Worm (Caenorhabditis elegans) whole organism, L2 larva: Measurements from ENCODE around the gene kbp-1.
A peak's percentile ranks its signal among the peaks of the same experiment; 100 is the strongest.

Source experiments
- F13H6.1 ChIP-seq: sonication (generic microtip); optimal IDR thresholded peaks from 2 replicates; lab custom pipeline; 2016; ENCODE audit warnings: missing genetic modification characterization, missing compliant biosample characterization
- Y55F3AM.14 ChIP-seq: fragments of 200-800 bp; sonication (Bioruptor generic); optimal IDR thresholded peaks from 2 replicates; lab custom pipeline; 2018; ENCODE audit warnings: mild to moderate bottlenecking, missing genetic modification characterization, missing compliant biosample characterization
- aly-2 ChIP-seq: fragments of 150-350 bp; optimal IDR thresholded peaks from 2 replicates; lab custom pipeline; 2014; ENCODE audit warnings: missing biosample characterization, missing genetic modification characterization
- ama-1 ChIP-seq: fragments of 150-350 bp; optimal IDR thresholded peaks from 2 replicates; lab custom pipeline; 2018; ENCODE audit warnings: inconsistent platforms
- blmp-1 ChIP-seq: sonication (generic microtip); optimal IDR thresholded peaks from 2 replicates; lab custom pipeline; 2017; ENCODE audit warnings: missing genetic modification characterization, mild to moderate bottlenecking, missing compliant biosample characterization, antibody characterized with exemption, moderate library complexity; ENCODE audit not compliant: insufficient read depth
- crh-2 ChIP-seq: sonication (generic microtip); optimal IDR thresholded peaks from 2 replicates; lab custom pipeline; 2017; ENCODE audit warnings: missing biosample characterization, missing genetic modification characterization
- dmd-4 ChIP-seq: sonication (generic microtip); optimal IDR thresholded peaks from 2 replicates; lab custom pipeline; 2017; ENCODE audit warnings: missing biosample characterization, missing genetic modification characterization
- egl-27 ChIP-seq: sonication (generic microtip); optimal IDR thresholded peaks from 3 replicates; lab custom pipeline; 2017; ENCODE audit warnings: missing biosample characterization, missing genetic modification reagents, missing genetic modification characterization
- elt-1 ChIP-seq: fragments of 150-350 bp; optimal IDR thresholded peaks from 2 replicates; lab custom pipeline; 2014; ENCODE audit warnings: missing biosample characterization, missing genetic modification characterization
- elt-3 ChIP-seq: sonication (generic microtip); optimal IDR thresholded peaks from 2 replicates; lab custom pipeline; 2017; ENCODE audit warnings: missing biosample characterization, missing genetic modification characterization
- fos-1 ChIP-seq: fragments of 150-350 bp; optimal IDR thresholded peaks from 2 replicates; lab custom pipeline; 2014; ENCODE audit warnings: missing biosample characterization, missing genetic modification characterization
- gmeb-1 ChIP-seq: fragments of 150-350 bp; optimal IDR thresholded peaks from 2 replicates; lab custom pipeline; 2014; ENCODE audit warnings: missing biosample characterization, missing genetic modification characterization
- lin-11 ChIP-seq: fragments of 150-350 bp; sonication (generic microtip); optimal IDR thresholded peaks from 2 replicates; lab custom pipeline; 2014; ENCODE audit warnings: missing biosample characterization, missing genetic modification characterization, inconsistent platforms, mixed read lengths
- lin-13 ChIP-seq: fragments of 150-350 bp; optimal IDR thresholded peaks from 2 replicates; lab custom pipeline; 2014; ENCODE audit warnings: missing biosample characterization, missing genetic modification reagents, missing genetic modification characterization
- lin-39 ChIP-seq: fragments of 150-350 bp; optimal IDR thresholded peaks from 2 replicates; lab custom pipeline; 2014; ENCODE audit warnings: missing biosample characterization, missing genetic modification reagents, missing genetic modification characterization
- lsy-2 ChIP-seq, 2 experiments: fragments of 150-350 bp in 1 of 2; sonication (generic microtip) in 1 of 2; optimal IDR thresholded peaks; 2 replicates each; lab custom pipeline; 2014 to 2017; ENCODE audit warnings: missing biosample characterization in 2 of 2, missing genetic modification characterization in 2 of 2
- mab-5 ChIP-seq: fragments of 150-350 bp; optimal IDR thresholded peaks from 2 replicates; lab custom pipeline; 2014; ENCODE audit warnings: missing biosample characterization, missing genetic modification characterization
- mbf-1 ChIP-seq: sonication (generic microtip); optimal IDR thresholded peaks from 2 replicates; lab custom pipeline; 2017; ENCODE audit warnings: missing biosample characterization, missing genetic modification characterization
- mdl-1 ChIP-seq, 2 experiments: fragments of 150-350 bp in 1 of 2; sonication (generic microtip) in 1 of 2; optimal IDR thresholded peaks; 2 replicates each; lab custom pipeline; 2017; ENCODE audit warnings: missing biosample characterization in 2 of 2, missing genetic modification characterization in 2 of 2
- nhr-10 ChIP-seq: sonication (generic microtip); optimal IDR thresholded peaks from 2 replicates; lab custom pipeline; 2017; ENCODE audit warnings: missing biosample characterization, missing genetic modification characterization
- nhr-12 ChIP-seq: fragments of 150-350 bp; optimal IDR thresholded peaks from 2 replicates; lab custom pipeline; 2014; ENCODE audit warnings: missing biosample characterization, missing genetic modification characterization
- nhr-129 ChIP-seq: fragments of 150-350 bp; optimal IDR thresholded peaks from 2 replicates; lab custom pipeline; 2014; ENCODE audit warnings: missing biosample characterization, missing genetic modification characterization
- nhr-21 ChIP-seq: fragments of 150-350 bp; optimal IDR thresholded peaks from 2 replicates; lab custom pipeline; 2014; ENCODE audit warnings: missing biosample characterization, missing genetic modification characterization
- nhr-237 ChIP-seq: fragments of 150-350 bp; optimal IDR thresholded peaks from 2 replicates; lab custom pipeline; 2014; ENCODE audit warnings: missing biosample characterization, missing genetic modification characterization
- nhr-25 ChIP-seq: fragments of 150-350 bp; sonication (generic microtip); optimal IDR thresholded peaks from 3 replicates; lab custom pipeline; 2014; ENCODE audit warnings: missing biosample characterization, missing genetic modification characterization
- nhr-6 ChIP-seq: fragments of 150-350 bp; optimal IDR thresholded peaks from 2 replicates; lab custom pipeline; 2014; ENCODE audit warnings: missing biosample characterization, missing genetic modification characterization
- nhr-77 ChIP-seq: fragments of 150-350 bp; optimal IDR thresholded peaks from 2 replicates; lab custom pipeline; 2014; ENCODE audit warnings: missing biosample characterization, missing genetic modification characterization
- peb-1 ChIP-seq: fragments of 150-350 bp; optimal IDR thresholded peaks from 2 replicates; lab custom pipeline; 2014; ENCODE audit warnings: missing biosample characterization, missing genetic modification characterization
- sem-4 ChIP-seq: fragments of 150-350 bp; optimal IDR thresholded peaks from 2 replicates; lab custom pipeline; 2014; ENCODE audit warnings: missing biosample characterization, missing genetic modification reagents, missing genetic modification characterization
- skn-1 ChIP-seq: sonication (generic microtip); optimal IDR thresholded peaks from 2 replicates; lab custom pipeline; 2017; ENCODE audit warnings: missing biosample characterization, missing genetic modification characterization
- sma-3 ChIP-seq: sonication (generic microtip); optimal IDR thresholded peaks from 2 replicates; lab custom pipeline; 2016; ENCODE audit warnings: missing genetic modification reagents, missing genetic modification characterization, missing compliant biosample characterization
- sma-9 ChIP-seq, 2 experiments: fragments of 150-350 bp in 1 of 2; sonication (generic microtip) in 1 of 2; optimal IDR thresholded peaks; 2 replicates each; lab custom pipeline; 2014 to 2016; ENCODE audit warnings: missing genetic modification characterization in 2 of 2, mild to moderate bottlenecking in 1 of 2, missing biosample characterization in 1 of 2, missing compliant biosample characterization in 1 of 2, missing genetic modification reagents in 1 of 2, moderate library complexity in 1 of 2
- snpc-4 ChIP-seq: fragments of 150-350 bp; optimal IDR thresholded peaks from 2 replicates; lab custom pipeline; 2014; ENCODE audit warnings: missing biosample characterization, missing genetic modification characterization
- unc-39 ChIP-seq: fragments of 150-350 bp; optimal IDR thresholded peaks from 2 replicates; lab custom pipeline; 2014; ENCODE audit warnings: missing biosample characterization, missing genetic modification characterization
- unc-55 ChIP-seq: fragments of 150-350 bp; sonication (generic microtip); optimal IDR thresholded peaks from 3 replicates; lab custom pipeline; 2014; ENCODE audit warnings: missing biosample characterization, missing genetic modification reagents, missing genetic modification characterization
- unc-62 ChIP-seq: fragments of 150-350 bp; optimal IDR thresholded peaks from 2 replicates; lab custom pipeline; 2014; ENCODE audit warnings: missing biosample characterization, missing genetic modification reagents, missing genetic modification characterization
- zag-1 ChIP-seq: fragments of 150-350 bp; optimal IDR thresholded peaks from 2 replicates; lab custom pipeline; 2014; ENCODE audit warnings: missing biosample characterization, missing genetic modification characterization
- ztf-1 ChIP-seq: fragments of 200-800 bp; sonication (Bioruptor generic); conservative IDR thresholded peaks from 2 replicates; pipeline ENCODE4 v1.3.6; 2022; ENCODE audit warnings: missing genetic modification characterization, missing compliant biosample characterization
- ztf-11 ChIP-seq: sonication (generic microtip); optimal IDR thresholded peaks from 2 replicates; lab custom pipeline; 2017; ENCODE audit warnings: missing biosample characterization, missing genetic modification characterization
- ztf-4 ChIP-seq: fragments of 150-350 bp; optimal IDR thresholded peaks from 2 replicates; lab custom pipeline; 2014; ENCODE audit warnings: missing biosample characterization, missing genetic modification characterization

The kbp-1 gene

DNA sequence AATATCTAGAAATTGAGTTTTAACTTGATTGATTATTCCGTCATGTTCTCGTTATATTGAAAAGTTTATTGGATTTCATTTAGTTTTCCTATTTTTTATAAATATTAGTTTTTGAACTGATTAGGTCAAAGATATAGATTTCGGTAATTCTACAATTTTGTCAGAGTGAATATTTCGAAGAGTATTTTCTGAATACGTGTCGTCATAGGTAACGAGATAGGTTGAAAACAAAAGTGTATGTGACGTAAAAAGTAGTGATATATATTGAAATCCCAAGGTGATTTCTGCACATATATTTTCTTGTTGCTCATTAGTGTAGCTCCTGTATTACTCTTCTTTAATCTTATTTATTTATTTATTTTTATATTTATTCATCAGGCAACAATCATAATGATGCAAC, 11.4 kb downstream of the kbp-1 start, which contains the start of gene K04C2.7:
K04C2.7 (plus strand) TSS at position 301 of the 400 bp plus-strand sequence.
- TF ChIP-seq nhr-21 (tag; lab: Kevin White, UChicago) (peak; percentile 5), nhr-237 (tag; lab: Kevin White, UChicago) (no peak), lsy-2 (tag; optimal IDR thresholded peaks at IDR 0.05; lab: Kevin White, UChicago) (peak in 1 of 2 experiments; percentile 4)

DNA sequence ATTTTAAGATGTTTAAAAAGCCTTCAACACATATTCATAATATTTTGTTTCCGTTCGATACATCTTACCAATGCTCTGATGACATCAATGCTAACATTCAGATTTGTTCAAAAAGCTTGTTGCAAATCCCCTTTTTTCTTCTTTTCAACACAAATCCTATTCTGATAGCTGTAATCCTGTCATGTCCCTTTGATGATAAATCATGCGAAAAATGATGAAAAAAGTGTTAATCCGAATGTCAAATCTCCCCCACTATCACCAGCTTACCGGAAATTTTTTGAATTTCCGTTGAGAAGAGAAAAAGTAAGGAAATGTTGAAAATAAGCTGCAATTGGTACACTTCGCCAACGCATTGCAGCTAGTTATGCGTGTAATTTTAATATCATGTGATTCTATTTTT, 12.3 kb downstream of the kbp-1 start:
- TF ChIP-seq elt-1 (tag; lab: Kevin White, UChicago) (no peak), unc-62 (GFP tag; lab: Kevin White, UChicago) (no peak), elt-3 (tag; lab: Kevin White, UChicago) (no peak), mdl-1 (tag; optimal IDR thresholded peaks at IDR 0.05; lab: Kevin White, UChicago) (no peak), ztf-1 (GFP tag; lab: Robert Waterston, UW) (no peak), gmeb-1 (tag; lab: Kevin White, UChicago) (no peak), snpc-4 (tag; lab: Kevin White, UChicago) (no peak), egl-27 (tag; lab: Kevin White, UChicago) (no peak), nhr-77 (tag; lab: Kevin White, UChicago) (no peak), F13H6.1 (no peak), unc-55 (GFP tag; lab: Kevin White, UChicago) (no peak), lin-13 (GFP tag; lab: Kevin White, UChicago) (no peak)

DNA sequence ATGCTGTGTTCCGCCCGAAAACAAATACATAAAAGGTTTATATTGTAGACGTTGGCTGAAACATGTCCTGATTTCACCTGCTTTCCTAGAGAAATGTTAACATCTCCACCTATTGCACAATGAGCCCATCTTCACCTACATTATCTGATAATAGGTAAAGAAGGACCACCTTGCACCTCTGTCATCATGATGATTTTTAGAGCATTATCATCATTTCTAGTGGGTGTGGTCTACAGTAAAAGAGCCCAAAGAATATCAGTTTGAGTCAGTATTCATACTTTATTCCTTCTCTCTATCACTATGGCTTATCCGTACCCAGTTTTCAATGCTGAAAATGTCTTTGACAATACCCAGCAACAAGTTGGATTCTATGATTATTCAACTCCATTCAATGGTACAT, 14.8 kb downstream of the kbp-1 start, which contains the start of gene med-2:
med-2 (plus strand) TSS at position 301 of the 400 bp plus-strand sequence.
- TF ChIP-seq lin-13 (GFP tag; lab: Kevin White, UChicago) (no peak), peb-1 (no peak), elt-3 (tag; lab: Kevin White, UChicago) (no peak), nhr-25 (tag; lab: Kevin White, UChicago) (no peak), F13H6.1 (no peak), ztf-11 (tag; lab: Kevin White, UChicago) (no peak), nhr-129 (no peak), mdl-1 (tag; optimal IDR thresholded peaks at IDR 0.05; lab: Kevin White, UChicago) (no peak), unc-55 (GFP tag; lab: Kevin White, UChicago) (no peak), nhr-21 (tag; lab: Kevin White, UChicago) (no peak), nhr-10 (tag; lab: Kevin White, UChicago) (no peak), lin-11 (tag; lab: Kevin White, UChicago) (no peak), ztf-4 (no peak), gmeb-1 (tag; lab: Kevin White, UChicago) (no peak)
- TF ChIP-seq, all 48 proteins: peak for 0

DNA sequence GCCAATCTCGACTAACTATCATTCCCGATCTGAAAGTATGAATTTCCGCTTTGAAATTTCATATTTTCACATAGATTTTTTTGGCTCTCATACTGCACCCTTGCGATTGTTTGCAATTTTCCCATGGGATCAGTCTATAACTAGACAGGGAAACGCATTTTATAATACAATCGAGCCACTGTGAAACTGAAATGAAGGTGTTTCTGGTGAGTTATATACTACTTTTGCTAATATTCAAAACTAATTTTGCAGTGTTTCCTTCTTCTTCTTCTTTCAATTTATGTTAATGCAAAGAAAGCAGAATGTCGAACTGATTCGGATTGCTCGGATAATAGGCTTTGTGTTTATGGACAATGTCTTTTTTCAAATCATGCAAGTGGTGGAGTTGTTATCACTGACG, 16.5 kb downstream of the kbp-1 start:
- TF ChIP-seq fos-1 (tag; lab: Kevin White, UChicago) (no peak), sem-4 (tag; lab: Kevin White, UChicago) (no peak), egl-27 (tag; lab: Kevin White, UChicago) (no peak), nhr-6 (tag; lab: Kevin White, UChicago) (no peak)

DNA sequence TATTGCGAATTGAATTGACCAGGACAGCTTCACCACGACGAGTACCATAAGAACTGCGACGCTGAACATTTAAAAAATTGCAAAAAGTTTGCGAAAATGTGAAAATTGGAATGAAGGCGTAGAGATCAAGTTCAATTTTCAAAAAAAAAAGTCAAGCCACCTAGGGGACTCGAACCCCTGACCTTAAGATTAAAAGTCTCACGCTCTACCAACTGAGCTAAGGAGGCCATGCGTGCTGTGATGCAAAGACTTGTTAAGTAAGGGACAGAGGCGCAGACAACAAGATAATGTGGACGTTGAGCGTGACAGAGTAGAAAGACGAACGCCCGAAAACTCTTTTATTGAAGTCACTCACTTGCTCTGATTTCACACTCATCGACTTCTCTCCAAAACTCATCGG, 18.1 kb downstream of the kbp-1 start:
- peak; percentile 37 for TF ChIP-seq egl-27 (tag; lab: Kevin White, UChicago)
- TF ChIP-seq nhr-129, result peak; percentile 93
- no peak for TF ChIP-seq blmp-1 (tag; lab: Kevin White, UChicago)
- TF ChIP-seq crh-2 (tag; lab: Kevin White, UChicago), result peak; percentile 68
- TF ChIP-seq sma-9 (GFP tag; optimal IDR thresholded peaks at IDR 0.05; lab: Kevin White, UChicago), result peak; percentile 76
- TF ChIP-seq sma-9 (tag; optimal IDR thresholded peaks at IDR 0.05; lab: Kevin White, UChicago), result no peak
- no peak for TF ChIP-seq sem-4 (tag; lab: Kevin White, UChicago)
- peak; percentile 40 for TF ChIP-seq ztf-4
- TF ChIP-seq lin-11 (tag; lab: Kevin White, UChicago), result peak; percentile 50
- TF ChIP-seq lin-13 (GFP tag; lab: Kevin White, UChicago), result peak; percentile 52
- TF ChIP-seq nhr-237 (tag; lab: Kevin White, UChicago), result no peak
- TF ChIP-seq lin-39, result no peak
- TF ChIP-seq ama-1, result no peak
- TF ChIP-seq skn-1 (tag; lab: Kevin White, UChicago), result no peak
- peak in 1 of 2 experiments; percentile 48 for TF ChIP-seq mdl-1 (tag; optimal IDR thresholded peaks at IDR 0.05; lab: Kevin White, UChicago)
- TF ChIP-seq unc-39 (tag; lab: Kevin White, UChicago), result no peak
- no peak for TF ChIP-seq nhr-10 (tag; lab: Kevin White, UChicago)
- TF ChIP-seq dmd-4 (tag; lab: Kevin White, UChicago), result no peak
- TF ChIP-seq nhr-77 (tag; lab: Kevin White, UChicago), result no peak
- no peak for TF ChIP-seq elt-1 (tag; lab: Kevin White, UChicago)
- TF ChIP-seq nhr-25 (tag; lab: Kevin White, UChicago), result no peak
- TF ChIP-seq mbf-1 (tag; lab: Kevin White, UChicago), result no peak
- no peak for TF ChIP-seq aly-2
- peak; percentile 56 to 74 for TF ChIP-seq lsy-2 (tag; optimal IDR thresholded peaks at IDR 0.05; lab: Kevin White, UChicago)
- TF ChIP-seq Y55F3AM.14 (GFP tag; lab: Kevin White, UChicago), result no peak
- TF ChIP-seq peb-1, result no peak
- no peak for TF ChIP-seq mab-5
- no peak for TF ChIP-seq nhr-6 (tag; lab: Kevin White, UChicago)
- no peak for TF ChIP-seq nhr-12 (tag; lab: Kevin White, UChicago)
- TF ChIP-seq unc-62 (GFP tag; lab: Kevin White, UChicago), result no peak
- peak; percentile 7 for TF ChIP-seq zag-1
- TF ChIP-seq gmeb-1 (tag; lab: Kevin White, UChicago), result peak; percentile 61
- TF ChIP-seq sma-3, result no peak
- TF ChIP-seq unc-55 (GFP tag; lab: Kevin White, UChicago), result peak; percentile 73
- TF ChIP-seq F13H6.1, result peak; percentile 42
- TF ChIP-seq ztf-11 (tag; lab: Kevin White, UChicago), result no peak
- no peak for TF ChIP-seq elt-3 (tag; lab: Kevin White, UChicago)
